Worm (Caenorhabditis elegans) whole organism, young adult: ENCODE data around the gene cyp-35D1.

Experiments used
- Y67H2A.10 ChIP-seq: fragments of 200-800 bp; sonication (Bioruptor generic); conservative IDR thresholded peaks from 2 replicates; pipeline ENCODE4 v1.3.6; 2022; ENCODE audit warnings: missing genetic modification reagents, missing genetic modification characterization, missing compliant biosample characterization
- bed-1 ChIP-seq: fragments of 200-800 bp; sonication (Bioruptor generic); IDR thresholded peaks from 2 replicates; pipeline ENCODE4 v1.3.6; 2022; ENCODE audit warnings: missing genetic modification reagents, missing genetic modification characterization, missing compliant biosample characterization
- ceh-27 ChIP-seq: fragments of 200-800 bp; sonication (Bioruptor generic); optimal IDR thresholded peaks from 2 replicates; lab custom pipeline; 2018; ENCODE audit warnings: mild to moderate bottlenecking, missing genetic modification characterization, moderate library complexity, missing compliant biosample characterization
- dpl-1 ChIP-seq: fragments of 150-350 bp; optimal IDR thresholded peaks from 2 replicates; lab custom pipeline; 2014; ENCODE audit warnings: missing biosample characterization, missing genetic modification reagents, missing genetic modification characterization
- ets-4 ChIP-seq: fragments of 200-800 bp; sonication (Bioruptor generic); optimal IDR thresholded peaks from 2 replicates; lab custom pipeline; 2018; ENCODE audit warnings: mild to moderate bottlenecking, missing genetic modification characterization, missing compliant biosample characterization
- lin-35 ChIP-seq, 3 experiments: fragments of 150-350 bp in 2 of 3; sonication (generic microtip) in 1 of 3; optimal IDR thresholded peaks; 2 replicates each; lab custom pipeline; 2014 to 2018; ENCODE audit warnings: missing biosample characterization in 3 of 3, missing genetic modification characterization in 3 of 3, missing genetic modification reagents in 3 of 3
- nfya-2 ChIP-seq: fragments of 200-800 bp; sonication (Bioruptor generic); IDR thresholded peaks from 2 replicates; pipeline ENCODE4 v1.3.6; 2022; ENCODE audit warnings: missing genetic modification reagents, missing genetic modification characterization, missing compliant biosample characterization
- pha-4 ChIP-seq: fragments of 150-350 bp; sonication (generic microtip); optimal IDR thresholded peaks from 2 replicates; lab custom pipeline; 2014; ENCODE audit warnings: missing biosample characterization, missing genetic modification reagents, missing genetic modification characterization
- snpc-4 ChIP-seq, 5 experiments: fragments of 150-350 bp in 1 of 5; sonication (generic microtip) in 4 of 5; optimal IDR thresholded peaks; 2 replicates each; lab custom pipeline; 2014 to 2018; ENCODE audit warnings: missing genetic modification characterization in 5 of 5, missing biosample characterization in 3 of 5, antibody characterized with exemption in 2 of 5, mild to moderate bottlenecking in 2 of 5, missing compliant biosample characterization in 2 of 5, missing genotype in 2 of 5, moderate library complexity in 2 of 5, missing genetic modification reagents in 1 of 5
- unc-130 ChIP-seq: sonication (generic microtip); optimal IDR thresholded peaks from 2 replicates; lab custom pipeline; 2016; ENCODE audit warnings: missing genetic modification reagents, missing genetic modification characterization, missing compliant biosample characterization

DNA sequence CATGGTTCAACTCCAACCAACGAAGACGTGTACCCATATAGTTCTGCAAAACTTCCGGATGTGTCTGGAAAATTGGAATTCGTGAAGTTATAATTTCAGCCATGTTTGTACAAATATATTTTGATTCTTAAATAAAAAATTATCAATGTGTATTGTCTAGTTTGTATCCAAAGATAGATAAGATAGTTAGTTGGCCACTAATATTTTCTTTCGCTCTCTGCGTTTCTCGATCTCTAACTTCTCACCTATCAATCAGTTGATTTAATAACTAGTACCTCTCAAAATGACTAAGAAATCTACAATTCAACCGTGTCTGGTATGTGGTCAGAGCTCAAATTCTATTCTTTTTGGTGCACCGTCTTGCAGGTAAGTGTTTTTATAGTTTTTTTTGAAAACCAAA, 2.1 kb downstream of the cyp-35D1 start, which contains the start of gene nhr-176:
- TF ChIP-seq Y67H2A.10 (GFP tag; lab: Robert Waterston, UW) (no peak), ets-4 (GFP tag; lab: Kevin White, UChicago) (no peak), pha-4 (no peak), ceh-27 (GFP tag; lab: Kevin White, UChicago) (no peak), unc-130 (no peak), lin-35 (GFP tag; optimal IDR thresholded peaks at IDR 0.05; lab: Kevin White, UChicago) (no peak), snpc-4 (GFP tag; optimal IDR thresholded peaks at IDR 0.05; lab: Kevin White, UChicago) (no peak), snpc-4 (tag; optimal IDR thresholded peaks at IDR 0.05; lab: Kevin White, UChicago) (no peak), dpl-1 (no peak), bed-1 (GFP tag; lab: Robert Waterston, UW) (no peak), nfya-2 (GFP tag; lab: Robert Waterston, UW) (no peak)
